Fruit fly (Drosophila melanogaster): ENCODE data around the gene CG9338.

Gene CG9338

dm6 chr2L:20852092-20852628 is 12.9 kb upstream of the CG9338 start, which contains the start of gene twit:
Gene twit, plus strand, starts transcription at chr2L:20852578.
- TF ChIP-seq CG8478 (optimal IDR thresholded peaks at IDR 0.05) (no peak), Dll (optimal IDR thresholded peaks at IDR 0.05) (no peak), EcR (GFP tag; optimal IDR thresholded peaks at IDR 0.05) (no peak), usp (GFP tag; optimal IDR thresholded peaks at IDR 0.05) (no peak), psq (optimal IDR thresholded peaks at IDR 0.05) (no peak), pan (optimal IDR thresholded peaks at IDR 0.05) (no peak)

- no peak for TF ChIP-seq pan (optimal IDR thresholded peaks at IDR 0.05)
These were observed 7.2 kb upstream of the CG9338 start, which contains the start of gene CG14400 for dm6 chr2L:20857791-20858190. Gene CG14400, minus strand, starts transcription at chr2L:20857891.

- TF ChIP-seq pan (optimal IDR thresholded peaks at IDR 0.05) (no peak), CG8478 (optimal IDR thresholded peaks at IDR 0.05) (no peak)
These were observed 6.4 kb upstream of the CG9338 start, which contains the start of gene bero for dm6 chr2L:20858371-20859340. Gene bero, plus strand, starts transcription at chr2L:20858695.

- TF ChIP-seq pan (optimal IDR thresholded peaks at IDR 0.05) (no peak), EcR (GFP tag; optimal IDR thresholded peaks at IDR 0.05) (no peak), CG8478 (optimal IDR thresholded peaks at IDR 0.05) (no peak), psq (optimal IDR thresholded peaks at IDR 0.05) (no peak), Dll (optimal IDR thresholded peaks at IDR 0.05) (no peak), usp (GFP tag; optimal IDR thresholded peaks at IDR 0.05) (no peak)
These were observed 2.4 kb downstream of the CG9338 start, which contains the start of gene CG31675 for dm6 chr2L:20867381-20867780. Gene CG31675, plus strand, starts transcription at chr2L:20867755.

dm6 chr2L:20868921-20869320 is 3.9 kb downstream of the CG9338 start:
- no peak for TF ChIP-seq EcR (GFP tag; optimal IDR thresholded peaks at IDR 0.05)

dm6 chr2L:20869804-20870295 is 4.8 kb downstream of the CG9338 start, which contains the start of gene CG14401:
Gene CG14401, plus strand, starts transcription at chr2L:20869854.
- TF ChIP-seq usp (GFP tag; optimal IDR thresholded peaks at IDR 0.05), result no peak
- TF ChIP-seq CG8478 (optimal IDR thresholded peaks at IDR 0.05), result no peak
- TF ChIP-seq EcR (GFP tag; optimal IDR thresholded peaks at IDR 0.05), result no peak
- TF ChIP-seq pan (optimal IDR thresholded peaks at IDR 0.05), result no peak
- TF ChIP-seq Dll (optimal IDR thresholded peaks at IDR 0.05), result no peak
- TF ChIP-seq psq (optimal IDR thresholded peaks at IDR 0.05), result no peak

- TF ChIP-seq pan (optimal IDR thresholded peaks at IDR 0.05) (no peak), psq (optimal IDR thresholded peaks at IDR 0.05) (no peak), Dll (optimal IDR thresholded peaks at IDR 0.05) (no peak), EcR (GFP tag; optimal IDR thresholded peaks at IDR 0.05) (no peak), usp (GFP tag; optimal IDR thresholded peaks at IDR 0.05) (no peak), CG8478 (optimal IDR thresholded peaks at IDR 0.05) (no peak)
These were observed 9.5 kb downstream of the CG9338 start for dm6 chr2L:20874514-20874913.

dm6 chr2L:20878052-20878451 is 13.0 kb downstream of the CG9338 start:
- TF ChIP-seq Dll (optimal IDR thresholded peaks at IDR 0.05), result no peak
- TF ChIP-seq EcR (GFP tag; optimal IDR thresholded peaks at IDR 0.05), result no peak
- no peak for TF ChIP-seq psq (optimal IDR thresholded peaks at IDR 0.05)
- TF ChIP-seq CG8478 (optimal IDR thresholded peaks at IDR 0.05), result no peak
- no peak for TF ChIP-seq usp (GFP tag; optimal IDR thresholded peaks at IDR 0.05)
- no peak for TF ChIP-seq pan (optimal IDR thresholded peaks at IDR 0.05)

dm6 chr2L:20878463-20878862 is 13.4 kb downstream of the CG9338 start:
- TF ChIP-seq usp (GFP tag; optimal IDR thresholded peaks at IDR 0.05) (no peak), Dll (optimal IDR thresholded peaks at IDR 0.05) (no peak), EcR (GFP tag; optimal IDR thresholded peaks at IDR 0.05) (no peak), CG8478 (optimal IDR thresholded peaks at IDR 0.05) (no peak), pan (optimal IDR thresholded peaks at IDR 0.05) (no peak), psq (optimal IDR thresholded peaks at IDR 0.05) (no peak)

dm6 chr2L:20879567-20880141 is 14.6 kb downstream of the CG9338 start:
- TF ChIP-seq Dll (optimal IDR thresholded peaks at IDR 0.05), result no peak
- no peak for TF ChIP-seq pan (optimal IDR thresholded peaks at IDR 0.05)
- no peak for TF ChIP-seq EcR (GFP tag; optimal IDR thresholded peaks at IDR 0.05)
- no peak for TF ChIP-seq usp (GFP tag; optimal IDR thresholded peaks at IDR 0.05)
- TF ChIP-seq CG8478 (optimal IDR thresholded peaks at IDR 0.05), result no peak
- no peak for TF ChIP-seq psq (optimal IDR thresholded peaks at IDR 0.05)

- TF ChIP-seq pan (optimal IDR thresholded peaks at IDR 0.05), result no peak
- no peak for TF ChIP-seq psq (optimal IDR thresholded peaks at IDR 0.05)
- no peak for TF ChIP-seq CG8478 (optimal IDR thresholded peaks at IDR 0.05)
- no peak for TF ChIP-seq EcR (GFP tag; optimal IDR thresholded peaks at IDR 0.05)
- no peak for TF ChIP-seq usp (GFP tag; optimal IDR thresholded peaks at IDR 0.05)
- TF ChIP-seq Dll (optimal IDR thresholded peaks at IDR 0.05), result no peak
These were observed 15.5 kb downstream of the CG9338 start for dm6 chr2L:20880476-20880875.
